Fruit fly (Drosophila melanogaster) whole organism, embryonic: ENCODE measurements around the gene bmm.
A peak's percentile ranks its signal among the peaks of the same experiment; 100 is the strongest.

ENCODE experiments used
- CG1024 ChIP-seq: fragments of 200-800 bp; sonication (Bioruptor generic); IDR thresholded peaks from 2 replicates; pipeline ENCODE4 v1.3.6; 2022; ENCODE audit warnings: missing biosample characterization, missing genetic modification characterization
- CG10267 ChIP-seq: fragments of 200-800 bp; sonication (Bioruptor generic); optimal IDR thresholded peaks from 2 replicates; lab custom pipeline; 2018; ENCODE audit warnings: missing biosample characterization, mild to moderate bottlenecking, missing genetic modification characterization, moderate library complexity
- CG10274 ChIP-seq: fragments of 200-800 bp; sonication (Bioruptor generic); optimal IDR thresholded peaks from 3 replicates; lab custom pipeline; 2017; ENCODE audit warnings: missing biosample characterization, mild to moderate bottlenecking, missing genetic modification characterization
- CG10366 ChIP-seq: fragments of 200-800 bp; sonication (Bioruptor generic); IDR thresholded peaks from 2 replicates; pipeline ENCODE4 v1.3.6; 2022; ENCODE audit warnings: missing biosample characterization, missing genetic modification characterization
- CG10431 ChIP-seq: fragments of 200-800 bp; sonication (Bioruptor generic); optimal IDR thresholded peaks from 3 replicates; lab custom pipeline; 2018; ENCODE audit warnings: missing biosample characterization, mild to moderate bottlenecking, missing genetic modification characterization
- CG12236 ChIP-seq: fragments of 200-800 bp; sonication (Bioruptor generic); optimal IDR thresholded peaks from 2 replicates; lab custom pipeline; 2016; ENCODE audit warnings: missing biosample characterization, missing genetic modification characterization
- CG12659 ChIP-seq: fragments of 200-800 bp; sonication (Bioruptor generic); optimal IDR thresholded peaks from 3 replicates; lab custom pipeline; 2017; ENCODE audit warnings: mild to moderate bottlenecking, missing biosample characterization, missing genetic modification reagents, missing genetic modification characterization
- CG15601 ChIP-seq: fragments of 200-800 bp; sonication (Bioruptor generic); optimal IDR thresholded peaks from 3 replicates; lab custom pipeline; 2019; ENCODE audit warnings: missing biosample characterization, mild to moderate bottlenecking, missing genetic modification characterization, moderate library complexity
- CG17361 ChIP-seq: fragments of 200-800 bp; sonication (Bioruptor generic); IDR thresholded peaks from 3 replicates; pipeline ENCODE4 v1.3.6; 2022; ENCODE audit warnings: missing biosample characterization, missing genetic modification characterization
- CG17802 ChIP-seq: fragments of 200-800 bp; sonication (Bioruptor generic); optimal IDR thresholded peaks from 2 replicates; lab custom pipeline; 2018; ENCODE audit warnings: missing biosample characterization, mild to moderate bottlenecking, missing genetic modification characterization, moderate library complexity
- CG1832 ChIP-seq: fragments of 200-800 bp; sonication (Bioruptor generic); optimal IDR thresholded peaks from 2 replicates; lab custom pipeline; 2017; ENCODE audit warnings: missing biosample characterization, mild to moderate bottlenecking, missing genetic modification characterization, inconsistent platforms
- CG18764 ChIP-seq: fragments of 200-800 bp; sonication (Bioruptor generic); optimal IDR thresholded peaks from 3 replicates; lab custom pipeline; 2016; ENCODE audit warnings: missing biosample characterization, missing genetic modification characterization
- CG2199 ChIP-seq: fragments of 200-800 bp; sonication (Bioruptor generic); IDR thresholded peaks from 3 replicates; pipeline ENCODE4 v1.3.6; 2022; ENCODE audit warnings: missing biosample characterization, missing genetic modification characterization
- CG2875 ChIP-seq: fragments of 200-800 bp; sonication (Bioruptor generic); optimal IDR thresholded peaks from 2 replicates; lab custom pipeline; 2017; ENCODE audit warnings: missing biosample characterization, mild to moderate bottlenecking, missing genetic modification characterization, missing genetic modification reagents
- CG32532 ChIP-seq: fragments of 200-800 bp; sonication (Bioruptor generic); IDR thresholded peaks from 2 replicates; pipeline ENCODE4 v1.3.6; 2022; ENCODE audit warnings: missing biosample characterization, missing genetic modification characterization
- CG4617 ChIP-seq: fragments of 200-800 bp; sonication (Bioruptor generic); optimal IDR thresholded peaks from 3 replicates; lab custom pipeline; 2016; ENCODE audit warnings: missing biosample characterization, missing genetic modification characterization, borderline replicate concordance
- CG6272 ChIP-seq: fragments of 200-800 bp; sonication (Bioruptor generic); IDR thresholded peaks from 2 replicates; pipeline ENCODE4 v1.3.6; 2022; ENCODE audit warnings: missing biosample characterization, missing genetic modification characterization
- CG7928 ChIP-seq: fragments of 200-800 bp; sonication (Bioruptor generic); optimal IDR thresholded peaks from 2 replicates; lab custom pipeline; 2017; ENCODE audit warnings: missing biosample characterization, mild to moderate bottlenecking, missing genetic modification characterization
- CG8089 ChIP-seq: fragments of 200-800 bp; sonication (Bioruptor generic); optimal IDR thresholded peaks from 3 replicates; lab custom pipeline; 2016; ENCODE audit warnings: missing biosample characterization, missing genetic modification characterization
- CG8281 ChIP-seq: fragments of 200-800 bp; sonication (Bioruptor generic); optimal IDR thresholded peaks from 2 replicates; lab custom pipeline; 2018; ENCODE audit warnings: missing biosample characterization, mild to moderate bottlenecking, missing genetic modification characterization, moderate library complexity
- Deaf1 ChIP-seq: fragments of 200-800 bp; optimal IDR thresholded peaks from 3 replicates; lab custom pipeline; 2019; ENCODE audit warnings: missing biosample characterization, mild to moderate bottlenecking, missing genetic modification characterization, moderate library complexity
- Dip3 ChIP-seq: fragments of 200-800 bp; sonication (Bioruptor generic); optimal IDR thresholded peaks from 3 replicates; lab custom pipeline; 2016; ENCODE audit warnings: missing biosample characterization, missing genetic modification characterization
- E2f2 ChIP-seq: fragments of 200-800 bp; sonication (Bioruptor generic); IDR thresholded peaks from 2 replicates; pipeline ENCODE4 v1.3.6; 2022; ENCODE audit warnings: missing biosample characterization, missing genetic modification characterization
- HLHmδ ChIP-seq: fragments of 200-800 bp; sonication (Bioruptor generic); optimal IDR thresholded peaks from 2 replicates; lab custom pipeline; 2018; ENCODE audit warnings: missing biosample characterization, mild to moderate bottlenecking, missing genetic modification characterization, moderate library complexity
- HmgD ChIP-seq: fragments of 200-800 bp; sonication (Bioruptor generic); optimal IDR thresholded peaks from 3 replicates; lab custom pipeline; 2016; ENCODE audit warnings: missing biosample characterization, missing genetic modification characterization
- HmgZ ChIP-seq: fragments of 200-800 bp; sonication (Bioruptor generic); optimal IDR thresholded peaks from 2 replicates; lab custom pipeline; 2018; ENCODE audit warnings: missing biosample characterization, mild to moderate bottlenecking, missing genetic modification characterization
- Hr3 ChIP-seq: fragments of 200-800 bp; sonication (Bioruptor generic); optimal IDR thresholded peaks from 3 replicates; lab custom pipeline; 2016; ENCODE audit warnings: missing biosample characterization, missing genetic modification characterization
- MBD-R2 ChIP-seq: fragments of 200-800 bp; sonication (Bioruptor generic); IDR thresholded peaks from 2 replicates; pipeline ENCODE4 v1.3.6; 2022; ENCODE audit warnings: missing biosample characterization, missing genetic modification characterization
- Mad ChIP-seq: fragments of 200-800 bp; sonication (Bioruptor generic); optimal IDR thresholded peaks from 2 replicates; lab custom pipeline; 2016; ENCODE audit warnings: missing biosample characterization, missing genetic modification characterization
- Sox102F ChIP-seq: fragments of 200-800 bp; sonication (Bioruptor generic); optimal IDR thresholded peaks from 2 replicates; lab custom pipeline; 2018; ENCODE audit warnings: missing biosample characterization, mild to moderate bottlenecking, missing genetic modification characterization, moderate library complexity
- Trl ChIP-seq, 3 experiments: fragments of >200 bp in 2 of 3; fragments of 200-800 bp in 1 of 3; sonication (Bioruptor generic) in 1 of 3; optimal IDR thresholded peaks; 2 replicates in 1 of 3; 3 replicates in 2 of 3; lab custom pipeline; 2016 to 2017; ENCODE audit warnings: missing biosample characterization in 1 of 3, missing genetic modification characterization in 1 of 3
- chm ChIP-seq: fragments of 200-800 bp; sonication (Bioruptor generic); IDR thresholded peaks from 2 replicates; pipeline ENCODE4 v1.3.6; 2022; ENCODE audit warnings: missing biosample characterization, missing genetic modification characterization
- ci ChIP-seq: fragments of 200-800 bp; sonication (Bioruptor generic); IDR thresholded peaks from 3 replicates; pipeline ENCODE4 v1.3.6; 2022; ENCODE audit warnings: missing biosample characterization, missing genetic modification characterization
- croc ChIP-seq: fragments of 200-800 bp; sonication (Bioruptor generic); conservative IDR thresholded peaks from 3 replicates; pipeline ENCODE4 v1.3.6; 2022; ENCODE audit warnings: missing biosample characterization, missing genetic modification characterization
- crol ChIP-seq: fragments of 200-800 bp; sonication (Bioruptor generic); IDR thresholded peaks from 2 replicates; pipeline ENCODE4 v1.3.6; 2022; ENCODE audit warnings: missing biosample characterization, missing genetic modification characterization
- dmrt11E ChIP-seq: fragments of 200-800 bp; sonication (Bioruptor generic); optimal IDR thresholded peaks from 3 replicates; lab custom pipeline; 2018; ENCODE audit warnings: missing biosample characterization, mild to moderate bottlenecking, missing genetic modification characterization, moderate library complexity
- eve ChIP-seq, 2 experiments: fragments of >200 bp; optimal IDR thresholded peaks; 2 replicates each; lab custom pipeline; 2017; ENCODE audit warnings: missing biosample characterization in 2 of 2, missing genetic modification characterization in 2 of 2
- gce ChIP-seq: fragments of 200-800 bp; sonication (Bioruptor generic); IDR thresholded peaks from 3 replicates; pipeline ENCODE4 v1.3.6; 2022; ENCODE audit warnings: missing biosample characterization, missing genetic modification characterization
- gcm2 ChIP-seq: fragments of 200-800 bp; sonication (Bioruptor generic); optimal IDR thresholded peaks from 2 replicates; lab custom pipeline; 2016; ENCODE audit warnings: missing biosample characterization, missing genetic modification characterization
- gro ChIP-seq: fragments of 200-800 bp; sonication (Bioruptor generic); optimal IDR thresholded peaks from 2 replicates; lab custom pipeline; 2016; ENCODE audit warnings: missing biosample characterization, missing genetic modification characterization
- gt ChIP-seq: fragments of 200-800 bp; sonication (Bioruptor generic); IDR thresholded peaks from 2 replicates; pipeline ENCODE4 v1.3.6; 2022; ENCODE audit warnings: missing biosample characterization, missing genetic modification characterization
- mld ChIP-seq: fragments of 200-800 bp; sonication (Bioruptor generic); IDR thresholded peaks from 3 replicates; pipeline ENCODE4 v1.3.6; 2022; ENCODE audit warnings: missing biosample characterization, missing genetic modification characterization; ENCODE audit not compliant: partially characterized antibody
- pnt ChIP-seq: fragments of 200-800 bp; sonication (Bioruptor generic); optimal IDR thresholded peaks from 3 replicates; lab custom pipeline; 2016; ENCODE audit warnings: missing biosample characterization, missing genetic modification characterization
- pum ChIP-seq: fragments of 200-800 bp; sonication (Bioruptor generic); optimal IDR thresholded peaks from 2 replicates; lab custom pipeline; 2016; ENCODE audit warnings: missing biosample characterization, missing genetic modification characterization
- ro ChIP-seq: fragments of 200-800 bp; sonication (Bioruptor generic); IDR thresholded peaks from 2 replicates; pipeline ENCODE4 v1.3.6; 2022; ENCODE audit warnings: missing biosample characterization, missing genetic modification characterization
- stwl ChIP-seq: fragments of 200-800 bp; sonication (Bioruptor generic); optimal IDR thresholded peaks from 3 replicates; lab custom pipeline; 2018; ENCODE audit warnings: missing biosample characterization, mild to moderate bottlenecking, missing genetic modification characterization, moderate library complexity
- ttk ChIP-seq: fragments of 200-800 bp; sonication (Bioruptor generic); IDR thresholded peaks from 2 replicates; pipeline ENCODE4 v2.1.2; 2022; ENCODE audit warnings: missing biosample characterization, missing genetic modification characterization
- wdn ChIP-seq: fragments of 200-800 bp; sonication (Bioruptor generic); IDR thresholded peaks from 2 replicates; pipeline ENCODE4 v1.3.6; 2022; ENCODE audit warnings: missing biosample characterization, missing genetic modification characterization
- wek ChIP-seq: fragments of 200-800 bp; sonication (Bioruptor generic); optimal IDR thresholded peaks from 3 replicates; lab custom pipeline; 2018; ENCODE audit warnings: missing biosample characterization, mild to moderate bottlenecking, missing genetic modification characterization, moderate library complexity
- yki ChIP-seq: fragments of >200 bp; optimal IDR thresholded peaks from 3 replicates; lab custom pipeline; 2018

Gene bmm

DNA sequence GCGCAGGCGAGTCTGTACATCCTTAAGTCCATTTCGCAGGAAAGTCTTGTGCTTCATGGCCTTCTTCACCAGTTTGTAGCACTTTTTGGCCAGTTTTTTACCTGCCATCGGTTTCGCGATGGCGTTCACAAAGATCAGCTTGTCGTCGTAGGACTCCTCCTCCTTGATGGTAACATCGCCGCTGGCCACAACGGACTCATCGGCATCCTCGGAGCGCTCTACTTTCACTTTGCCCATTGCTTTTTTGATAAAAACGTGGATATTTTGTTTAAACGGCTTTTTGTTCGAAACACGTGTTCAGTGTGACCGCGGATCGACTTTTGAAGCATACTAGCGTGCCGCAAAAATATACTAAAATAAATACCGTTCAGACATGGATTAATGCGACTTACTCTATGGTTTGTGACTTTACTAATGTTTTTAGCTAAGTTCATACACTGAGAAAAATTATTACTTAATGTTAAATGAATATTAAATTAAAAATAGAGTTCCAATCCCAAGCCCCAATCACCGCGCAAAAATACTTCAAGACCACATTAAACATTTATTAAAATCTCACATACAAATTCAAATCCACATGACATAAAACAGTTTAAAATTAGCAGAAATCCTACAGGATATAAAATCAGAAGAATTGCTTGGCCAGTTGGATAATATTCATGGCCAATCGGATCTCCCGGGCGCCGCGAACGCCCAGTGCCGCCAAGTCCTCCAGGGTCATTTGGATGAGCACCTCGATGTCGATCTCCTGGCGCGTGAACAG lies 15.8 kb upstream of the bmm start, which contains the start of gene NHP2 (continued):
- TF ChIP-seq Sox102F (GFP tag; lab: Kevin White, UChicago), result no peak
- TF ChIP-seq wdn (GFP tag; lab: Robert Waterston, UW), result peak; percentile 76; the same call in 1 of the 2 replicates
- peak; percentile 85 for TF ChIP-seq HmgZ (tag; lab: Kevin White, UChicago)
- TF ChIP-seq ro, result no peak
- TF ChIP-seq CG8089 (GFP tag; lab: Kevin White, UChicago), result peak; percentile 34
- TF ChIP-seq croc (GFP tag; lab: Robert Waterston, UW), result no peak
- peak; percentile 68 for TF ChIP-seq gro (GFP tag; lab: Kevin White, UChicago)
- TF ChIP-seq CG10267 (tag; lab: Kevin White, UChicago), result peak; percentile 83
- TF ChIP-seq CG32532 (GFP tag; lab: Robert Waterston, UW), result peak; percentile 90
- TF ChIP-seq Mad (GFP tag; lab: Kevin White, UChicago), result peak; percentile 56
- no peak for TF ChIP-seq crol (GFP tag; lab: Robert Waterston, UW)
- TF ChIP-seq CG10274, result no peak
- peak; percentile 68 for TF ChIP-seq E2f2 (GFP tag; lab: Robert Waterston, UW)
- peak; percentile 24 for TF ChIP-seq CG12236 (GFP tag; lab: Kevin White, UChicago)
- peak; percentile 27 for TF ChIP-seq pum
- TF ChIP-seq CG12659, result peak; percentile 89
- TF ChIP-seq CG18764, result peak; percentile 59
- no peak for TF ChIP-seq HLHmδ (GFP tag; lab: Kevin White, UChicago)
- peak; percentile 80 for TF ChIP-seq CG17361 (GFP tag; lab: Robert Waterston, UW)
- TF ChIP-seq CG1832, result no peak
- peak; percentile 53 for TF ChIP-seq CG17802 (tag; lab: Kevin White, UChicago)
- TF ChIP-seq yki (lab: Kevin White, UChicago), result no peak
- 0 out of 3 replicates have a peak, but pooled peaks have one; percentile 33 for TF ChIP-seq CG2199 (GFP tag; lab: Robert Waterston, UW)
- peak; percentile 74 for TF ChIP-seq ttk
- peak; percentile 87 for TF ChIP-seq stwl (tag; lab: Kevin White, UChicago)
- TF ChIP-seq pnt (GFP tag; lab: Kevin White, UChicago), result peak; percentile 25
- TF ChIP-seq CG1024, result peak; percentile 71
- TF ChIP-seq gcm2 (GFP tag; lab: Kevin White, UChicago), result no peak
- peak; percentile 88 for TF ChIP-seq gce (GFP tag; lab: Robert Waterston, UW)
- peak; percentile 49 for TF ChIP-seq CG7928
- no peak for TF ChIP-seq CG6272 (GFP tag; lab: Robert Waterston, UW)
- peak; percentile 82 for TF ChIP-seq Hr3 (GFP tag; lab: Kevin White, UChicago)
- no peak for TF ChIP-seq eve (GFP tag; optimal IDR thresholded peaks at IDR 0.05; lab: Kevin White, UChicago)
- TF ChIP-seq Dip3, result peak; percentile 50
- peak; percentile 44 for TF ChIP-seq CG10431 (GFP tag; lab: Kevin White, UChicago)
- peak; percentile 80 for TF ChIP-seq dmrt11E (tag; lab: Kevin White, UChicago)
- no peak for TF ChIP-seq HmgD (GFP tag; lab: Kevin White, UChicago)
- TF ChIP-seq CG2875, result peak; percentile 67
- TF ChIP-seq wek (GFP tag; lab: Kevin White, UChicago), result peak; percentile 72
- TF ChIP-seq ci (GFP tag; lab: Robert Waterston, UW), result peak; percentile 93
- no peak for TF ChIP-seq Deaf1 (tag; lab: Kevin White, UChicago)
- peak; percentile 79 for TF ChIP-seq chm (GFP tag; lab: Robert Waterston, UW)
- TF ChIP-seq CG15601 (tag; lab: Kevin White, UChicago), result peak; percentile 68
- TF ChIP-seq Trl (optimal IDR thresholded peaks at IDR 0.05; lab: Kevin White, UChicago), result no peak
- TF ChIP-seq Trl (GFP tag; optimal IDR thresholded peaks at IDR 0.05; lab: Kevin White, UChicago), result peak; percentile 22
- peak; percentile 77 for TF ChIP-seq CG10366 (GFP tag; lab: Robert Waterston, UW)
- no peak for TF ChIP-seq CG8281 (tag; lab: Kevin White, UChicago)
- TF ChIP-seq mld (GFP tag; lab: Robert Waterston, UW), result no peak
- peak; percentile 84 for TF ChIP-seq MBD-R2
- 0 out of 2 replicates have a peak, but pooled peaks have one; percentile 15 for TF ChIP-seq gt (GFP tag; lab: Robert Waterston, UW)
- TF ChIP-seq CG4617 (GFP tag; lab: Kevin White, UChicago), result peak; percentile 85
